Fruit fly (Drosophila melanogaster): ENCODE data around the gene nes.

nes gene

DNA sequence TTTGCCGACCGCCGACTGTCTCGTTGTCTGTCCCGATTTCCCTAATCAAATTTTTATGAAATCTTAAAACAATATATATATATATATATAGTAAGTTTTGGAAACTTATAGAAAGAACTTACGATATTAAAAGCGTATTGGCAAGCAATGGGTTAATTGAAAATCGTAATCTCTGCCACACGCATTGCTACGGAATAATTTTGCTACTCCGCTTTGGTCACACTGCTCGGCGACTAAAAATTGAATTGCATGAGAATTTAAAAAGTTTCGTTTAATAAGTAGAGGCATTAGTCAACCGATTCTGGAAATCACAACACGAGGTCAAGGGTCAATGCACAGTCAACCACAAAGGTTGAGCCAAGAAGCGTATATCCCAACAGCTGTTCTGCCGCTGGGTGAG, 734 bp upstream of the nes start, which contains the start of gene Bet1 (continued):
- TF ChIP-seq ERR (GFP tag; optimal IDR thresholded peaks at IDR 0.05) (no peak), gcm (GFP tag; optimal IDR thresholded peaks at IDR 0.05) (no peak), CG30431 (GFP tag; optimal IDR thresholded peaks at IDR 0.05) (no peak), CG11085 (GFP tag; IDR thresholded peaks at IDR 0.05) (no peak), Awh (GFP tag; IDR thresholded peaks at IDR 0.05) (no peak), CG12391 (tag; optimal IDR thresholded peaks at IDR 0.05) (no peak), CG4282 (GFP tag; optimal IDR thresholded peaks at IDR 0.05) (no peak), Med (GFP tag) (peak; percentile 55), CG13296 (GFP tag; optimal IDR thresholded peaks at IDR 0.05) (no peak), D19B (GFP tag; optimal IDR thresholded peaks at IDR 0.05) (no peak), pzg (GFP tag; optimal IDR thresholded peaks at IDR 0.05) (peak; percentile 34), chn (GFP tag; optimal IDR thresholded peaks at IDR 0.05) (no peak), danr (GFP tag; IDR thresholded peaks at IDR 0.05) (no peak), CG31224 (GFP tag; IDR thresholded peaks at IDR 0.05) (no peak), CG7963 (GFP tag; IDR thresholded peaks at IDR 0.05; ENCODE audit: partially characterized antibody) (no peak), Fer2 (tag; optimal IDR thresholded peaks at IDR 0.05) (no peak), CG11723 (GFP tag; optimal IDR thresholded peaks at IDR 0.05) (no peak), dan (GFP tag; IDR thresholded peaks at IDR 0.05) (no peak), Asciz (GFP tag; optimal IDR thresholded peaks at IDR 0.05) (no peak), Mrtf (GFP tag; IDR thresholded peaks at IDR 0.05) (no peak), CG11247 (GFP tag; IDR thresholded peaks at IDR 0.05) (no peak), fru (optimal IDR thresholded peaks at IDR 0.05) (no peak), CG6854 (GFP tag; optimal IDR thresholded peaks at IDR 0.05) (no peak), Kr (GFP tag; optimal IDR thresholded peaks at IDR 0.05) (no peak), Camta (GFP tag; optimal IDR thresholded peaks at IDR 0.05) (no peak), CG8944 (GFP tag; optimal IDR thresholded peaks at IDR 0.05) (no peak), CG8089 (GFP tag; optimal IDR thresholded peaks at IDR 0.05) (no peak), CG3726 (GFP tag; IDR thresholded peaks at IDR 0.05) (no peak), CG7839 (tag; optimal IDR thresholded peaks at IDR 0.05) (no peak), CG15696 (tag; optimal IDR thresholded peaks at IDR 0.05) (no peak), E2f2 (GFP tag; IDR thresholded peaks at IDR 0.05) (0 out of 2 replicates have a peak, but pooled peaks have one; percentile 20), CG8388 (GFP tag; optimal IDR thresholded peaks at IDR 0.05) (no peak), gem (tag; optimal IDR thresholded peaks at IDR 0.05) (peak; percentile 20), pros (GFP tag; optimal IDR thresholded peaks at IDR 0.05) (no peak), gce (GFP tag; IDR thresholded peaks at IDR 0.05) (no peak), pnt (GFP tag; optimal IDR thresholded peaks at IDR 0.05) (no peak), fd102C (GFP tag; optimal IDR thresholded peaks at IDR 0.05) (no peak), CG15514 (GFP tag; optimal IDR thresholded peaks at IDR 0.05) (no peak), chif (GFP tag; optimal IDR thresholded peaks at IDR 0.05) (no peak), Hr78 (GFP tag; optimal IDR thresholded peaks at IDR 0.05) (no peak), jing (GFP tag; optimal IDR thresholded peaks at IDR 0.05) (no peak), CG17361 (GFP tag; IDR thresholded peaks at IDR 0.05) (peak; percentile 39; the same call in 1 of the 3 replicates), CG10274 (GFP tag; optimal IDR thresholded peaks at IDR 0.05) (no peak), CG12236 (GFP tag; optimal IDR thresholded peaks at IDR 0.05) (no peak), D (optimal IDR thresholded peaks at IDR 0.05) (no peak), D (GFP tag; optimal IDR thresholded peaks at IDR 0.05) (no peak), fd3F (GFP tag; optimal IDR thresholded peaks at IDR 0.05) (no peak), CG2116 (GFP tag; optimal IDR thresholded peaks at IDR 0.05) (no peak), CG30403 (GFP tag; optimal IDR thresholded peaks at IDR 0.05) (no peak), sna (GFP tag; IDR thresholded peaks at IDR 0.05; ENCODE audit: partially characterized antibody) (no peak), salm (tag; optimal IDR thresholded peaks at IDR 0.05) (no peak)

All from whole organism, embryonic.